Fruit fly (Drosophila melanogaster) whole organism, wandering third instar larva: ENCODE results near the gene mbt.

ENCODE experiments used
- CG32264 ChIP-seq: fragments of 200-800 bp; sonication (Bioruptor generic); optimal IDR thresholded peaks from 2 replicates; lab custom pipeline; 2016; ENCODE audit warnings: missing biosample characterization, missing genetic modification characterization
- CG9705 ChIP-seq: fragments of 200-800 bp; sonication (Bioruptor generic); optimal IDR thresholded peaks from 2 replicates; lab custom pipeline; 2018; ENCODE audit warnings: missing biosample characterization, mild to moderate bottlenecking, missing genetic modification characterization
- Dfd ChIP-seq: fragments of >200 bp; optimal IDR thresholded peaks from 2 replicates; lab custom pipeline; 2017; ENCODE audit warnings: missing biosample characterization, missing genetic modification characterization
- Dif ChIP-seq: fragments of 200-275, 200-300 bp; sonication (Bioruptor generic); optimal IDR thresholded peaks from 2 replicates; lab custom pipeline; 2018; ENCODE audit warnings: missing biosample characterization, missing genetic modification characterization; ENCODE audit not compliant: partially characterized antibody
- GATAd ChIP-seq: sonication (Bioruptor generic); optimal IDR thresholded peaks from 2 replicates; lab custom pipeline; 2016; ENCODE audit warnings: missing biosample characterization, missing genetic modification characterization
- HLH106 ChIP-seq: fragments of 200-800 bp; optimal IDR thresholded peaks from 3 replicates; lab custom pipeline; 2019; ENCODE audit warnings: missing biosample characterization, mild to moderate bottlenecking, missing genetic modification characterization, moderate library complexity
- Hnf4 ChIP-seq: fragments of 200-800 bp; sonication (Bioruptor generic); optimal IDR thresholded peaks from 2 replicates; lab custom pipeline; 2016; ENCODE audit warnings: missing biosample characterization, mild to moderate bottlenecking, missing genetic modification characterization
- Hr83 ChIP-seq: fragments of 200-300 bp; sonication (Bioruptor generic); optimal IDR thresholded peaks from 2 replicates; lab custom pipeline; 2016; ENCODE audit warnings: missing biosample characterization, mild to moderate bottlenecking, missing genetic modification characterization, moderate library complexity; ENCODE audit not compliant: poor library complexity, severe bottlenecking
- Jra ChIP-seq: sonication (Bioruptor generic); optimal IDR thresholded peaks from 2 replicates; lab custom pipeline; 2016; ENCODE audit warnings: missing biosample characterization, missing genetic modification characterization
- Mio ChIP-seq: sonication (Bioruptor generic); optimal IDR thresholded peaks from 2 replicates; lab custom pipeline; 2016; ENCODE audit warnings: missing biosample characterization, missing genetic modification characterization
- Myc ChIP-seq: fragments of >200 bp; optimal IDR thresholded peaks from 2 replicates; lab custom pipeline; 2017
- N ChIP-seq: fragments of >200 bp; optimal IDR thresholded peaks from 2 replicates; lab custom pipeline; 2018; ENCODE audit warnings: missing biosample characterization, missing external identifiers, missing genetic modification characterization
- Rel ChIP-seq, 2 experiments: fragments of 200-800 bp; sonication (Bioruptor generic) in 1 of 2; optimal IDR thresholded peaks; 2 replicates in 1 of 2; 3 replicates in 1 of 2; lab custom pipeline; 2016 to 2019; ENCODE audit warnings: mild to moderate bottlenecking in 2 of 2, missing biosample characterization in 2 of 2, missing genetic modification characterization in 2 of 2, moderate library complexity in 1 of 2
- Sp1 ChIP-seq: fragments of 200-800 bp; sonication (Bioruptor generic); optimal IDR thresholded peaks from 3 replicates; lab custom pipeline; 2019; ENCODE audit warnings: missing biosample characterization, mild to moderate bottlenecking, missing genetic modification characterization, moderate library complexity
- br ChIP-seq: fragments of 200-800 bp; sonication (Bioruptor generic); optimal IDR thresholded peaks from 2 replicates; lab custom pipeline; 2016; ENCODE audit warnings: missing biosample characterization, missing genetic modification characterization
- dl ChIP-seq, 2 experiments: fragments of 175-275, 200-275 bp in 1 of 2; fragments of 200-275 bp in 1 of 2; sonication (Bioruptor generic); optimal IDR thresholded peaks; lab custom pipeline; 2018; ENCODE audit warnings: mild to moderate bottlenecking in 2 of 2, missing biosample characterization in 2 of 2, missing genetic modification characterization in 2 of 2, moderate library complexity in 2 of 2; ENCODE audit not compliant: partially characterized antibody in 2 of 2, insufficient read depth in 1 of 2
- dmrt93B ChIP-seq: fragments of 200-800 bp; sonication (Bioruptor generic); optimal IDR thresholded peaks from 2 replicates; lab custom pipeline; 2018; ENCODE audit warnings: missing biosample characterization, mild to moderate bottlenecking, missing genetic modification characterization
- foxo ChIP-seq, 2 experiments: fragments of 200-800 bp; sonication (Bioruptor generic); optimal IDR thresholded peaks; 2 replicates in 1 of 2; 3 replicates in 1 of 2; lab custom pipeline; 2016 to 2017; ENCODE audit warnings: missing biosample characterization in 2 of 2, missing genetic modification characterization in 2 of 2
- fru ChIP-seq: fragments of 200-800 bp; sonication (Bioruptor generic); optimal IDR thresholded peaks from 3 replicates; lab custom pipeline; 2016; ENCODE audit warnings: missing biosample characterization, mild to moderate bottlenecking, missing genetic modification characterization
- h ChIP-seq: fragments of 200-800 bp; sonication (Bioruptor generic); optimal IDR thresholded peaks from 3 replicates; lab custom pipeline; 2016; ENCODE audit warnings: missing biosample characterization, mild to moderate bottlenecking, missing genetic modification characterization
- jim ChIP-seq: fragments of 175-275, 200-325 bp; sonication (Bioruptor generic); optimal IDR thresholded peaks from 2 replicates; lab custom pipeline; 2016; ENCODE audit warnings: missing biosample characterization, mild to moderate bottlenecking, missing genetic modification characterization
- lola ChIP-seq: fragments of >200 bp; optimal IDR thresholded peaks from 2 replicates; lab custom pipeline; 2017; ENCODE audit warnings: missing biosample characterization, missing genetic modification characterization
- pan ChIP-seq: fragments of >200 bp; optimal IDR thresholded peaks from 2 replicates; lab custom pipeline; 2017
- psq ChIP-seq: fragments of 200-800 bp; sonication (Bioruptor generic); optimal IDR thresholded peaks from 3 replicates; lab custom pipeline; 2017; ENCODE audit warnings: missing biosample characterization, mild to moderate bottlenecking, missing genetic modification characterization, moderate library complexity
- sage ChIP-seq: fragments of 200-800 bp; sonication (Bioruptor generic); optimal IDR thresholded peaks from 2 replicates; lab custom pipeline; 2016; ENCODE audit warnings: missing biosample characterization, mild to moderate bottlenecking, missing genetic modification characterization
- sv ChIP-seq: fragments of 200-800 bp; sonication (Bioruptor generic); optimal IDR thresholded peaks from 3 replicates; lab custom pipeline; 2016; ENCODE audit warnings: missing biosample characterization, missing genetic modification characterization
- tai ChIP-seq: sonication (Bioruptor generic); optimal IDR thresholded peaks from 2 replicates; lab custom pipeline; 2016; ENCODE audit warnings: missing biosample characterization, missing genetic modification characterization
- usp ChIP-seq: fragments of >200 bp; optimal IDR thresholded peaks from 2 replicates; lab custom pipeline; 2017; ENCODE audit warnings: missing biosample characterization, missing genetic modification characterization
- woc ChIP-seq: sonication (Bioruptor generic); optimal IDR thresholded peaks from 2 replicates; lab custom pipeline; 2016; ENCODE audit warnings: missing biosample characterization, mild to moderate bottlenecking, missing genetic modification characterization

The mbt gene

DNA sequence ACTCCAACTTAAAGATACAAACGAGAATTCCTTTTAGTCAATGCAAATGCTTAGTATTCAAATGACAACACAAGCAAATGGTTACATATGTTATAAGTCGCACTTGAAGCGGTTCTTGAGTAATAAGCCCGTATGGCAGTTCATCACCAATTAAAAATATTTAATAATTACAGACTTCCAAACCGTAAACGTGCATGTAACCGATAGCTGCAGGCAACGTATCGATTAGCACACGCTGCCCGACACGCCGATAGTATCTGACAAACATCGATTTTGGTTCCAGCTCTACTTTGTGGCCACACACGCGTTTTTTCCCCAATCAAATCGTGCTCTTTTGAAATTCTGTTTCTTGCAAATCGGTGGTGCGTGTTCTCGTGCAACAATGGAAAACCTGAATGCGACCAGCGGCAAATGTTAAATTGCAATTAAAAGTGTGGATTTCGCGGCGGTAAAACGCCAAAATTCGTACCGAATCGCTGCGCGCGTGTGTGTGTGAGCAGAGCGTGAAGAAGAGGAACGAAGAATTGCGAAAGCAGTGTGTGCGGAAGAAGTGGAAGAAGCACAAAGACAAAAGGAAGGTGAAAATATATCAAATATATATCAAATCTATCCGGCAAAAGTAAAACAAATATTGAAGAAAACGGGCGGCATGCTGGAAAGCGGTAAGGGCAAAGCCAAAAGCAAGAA is 11.4 kb upstream of the mbt start, which contains the start of the genes CG9784 and Nup153:
Gene CG9784, minus strand, starts transcription at position 238 of the 687 bp plus-strand sequence.
Gene Nup153, plus strand, starts transcription at position 264 of the 687 bp plus-strand sequence.
- peak; percentile 40 for TF ChIP-seq Myc (lab: Kevin White, UChicago)
- no peak for TF ChIP-seq Rel (GFP tag; optimal IDR thresholded peaks at IDR 0.05; lab: Kevin White, UChicago)
- TF ChIP-seq Rel (tag; optimal IDR thresholded peaks at IDR 0.05; lab: Kevin White, UChicago): peak; percentile 60
- TF ChIP-seq foxo (GFP tag; optimal IDR thresholded peaks at IDR 0.05; lab: Kevin White, UChicago): no peak
- TF ChIP-seq sv (GFP tag; lab: Kevin White, UChicago): no peak

DNA sequence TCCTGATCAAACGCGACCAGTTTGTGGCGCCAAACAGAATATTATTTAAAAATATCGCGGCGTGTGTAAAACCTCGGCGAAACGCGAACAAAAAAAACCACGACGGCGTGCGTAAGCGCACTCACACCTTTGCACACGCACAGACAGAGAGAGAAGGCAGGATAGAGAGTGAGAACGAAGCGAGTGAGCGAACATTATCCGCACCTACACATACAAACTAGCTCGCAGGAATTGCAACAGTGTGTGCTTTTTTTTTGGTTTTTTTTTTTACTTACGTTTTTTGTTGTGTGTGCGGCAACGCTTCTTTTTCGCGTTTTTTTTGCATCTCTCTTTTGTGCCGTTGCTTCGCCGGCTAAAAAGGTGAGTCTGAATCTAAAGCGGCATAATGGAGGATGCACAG is 10.7 kb upstream of the mbt start:
- TF ChIP-seq N: peak; percentile 40
- peak; percentile 91 for TF ChIP-seq Sp1 (GFP tag; lab: Kevin White, UChicago)
- TF ChIP-seq sage (GFP tag; lab: Kevin White, UChicago): peak; percentile 10
- no peak for TF ChIP-seq Hnf4
- TF ChIP-seq h (GFP tag; lab: Kevin White, UChicago): peak; percentile 30
- TF ChIP-seq Dfd: no peak
- no peak for TF ChIP-seq usp (GFP tag; lab: Kevin White, UChicago)
- peak; percentile 98 for TF ChIP-seq Rel (GFP tag; optimal IDR thresholded peaks at IDR 0.05; lab: Kevin White, UChicago)
- TF ChIP-seq Rel (tag; optimal IDR thresholded peaks at IDR 0.05; lab: Kevin White, UChicago): peak; percentile 56
- TF ChIP-seq jim (GFP tag; lab: Kevin White, UChicago): peak; percentile 97
- TF ChIP-seq Jra (GFP tag; lab: Kevin White, UChicago): peak; percentile 2
- no peak for TF ChIP-seq Myc (lab: Kevin White, UChicago)
- peak; percentile 74 for TF ChIP-seq CG32264 (GFP tag; lab: Kevin White, UChicago)
- TF ChIP-seq dmrt93B (GFP tag; lab: Kevin White, UChicago): no peak
- TF ChIP-seq lola: no peak
- no peak for TF ChIP-seq Mio (GFP tag; lab: Kevin White, UChicago)
- peak; percentile 31 for TF ChIP-seq CG9705 (GFP tag; lab: Kevin White, UChicago)
- TF ChIP-seq foxo (GFP tag; optimal IDR thresholded peaks at IDR 0.05; lab: Kevin White, UChicago): peak in 1 of 2 experiments; percentile 85
- no peak for TF ChIP-seq sv (GFP tag; lab: Kevin White, UChicago)
- peak; percentile 16 for TF ChIP-seq fru
- no peak for TF ChIP-seq GATAd (GFP tag; lab: Kevin White, UChicago)
- peak in 1 of 2 experiments; percentile 58 for TF ChIP-seq dl (GFP tag; optimal IDR thresholded peaks at IDR 0.05; lab: Kevin White, UChicago; ENCODE audit: insufficient read depth in 1 of 2, partially characterized antibody in 2 of 2)
- TF ChIP-seq Hr83 (GFP tag; lab: Kevin White, UChicago): peak; percentile 71
- TF ChIP-seq tai (GFP tag; lab: Kevin White, UChicago): no peak
- no peak for TF ChIP-seq woc (GFP tag; lab: Kevin White, UChicago)
- TF ChIP-seq pan (lab: Kevin White, UChicago): no peak
- TF ChIP-seq br (GFP tag; lab: Kevin White, UChicago): no peak
- peak; percentile 58 for TF ChIP-seq Dif (GFP tag; lab: Kevin White, UChicago)
- peak; percentile 87 for TF ChIP-seq psq (GFP tag; lab: Kevin White, UChicago)
- TF ChIP-seq HLH106 (tag; lab: Kevin White, UChicago): no peak
- TF ChIP-seq, all 38 proteins: peak for 15

DNA sequence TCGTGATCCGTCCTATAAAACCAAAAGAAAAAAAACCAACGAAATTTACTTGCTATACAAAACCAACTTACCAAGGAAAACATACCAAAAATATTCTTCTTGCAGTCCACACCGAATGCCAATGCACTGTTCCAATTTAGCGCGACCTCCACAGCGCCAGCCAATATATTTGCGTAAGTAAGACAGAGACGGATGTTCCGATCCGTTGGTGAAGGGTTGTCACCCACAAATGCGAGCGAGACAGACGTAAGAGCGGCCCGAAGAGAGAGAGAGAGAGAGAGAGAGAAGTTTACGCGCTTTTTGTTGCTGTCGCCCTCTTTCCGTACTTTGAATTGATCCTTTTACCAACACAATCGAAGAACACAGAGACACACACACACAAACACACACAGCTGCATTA is 2.7 kb upstream of the mbt start:
- no peak for TF ChIP-seq dl (GFP tag; optimal IDR thresholded peaks at IDR 0.05; lab: Kevin White, UChicago; ENCODE audit: insufficient read depth in 1 of 2, partially characterized antibody in 2 of 2)
- peak; percentile 43 for TF ChIP-seq Dif (GFP tag; lab: Kevin White, UChicago)
- no peak for TF ChIP-seq CG32264 (GFP tag; lab: Kevin White, UChicago)
- TF ChIP-seq pan (lab: Kevin White, UChicago): no peak
- TF ChIP-seq foxo (GFP tag; optimal IDR thresholded peaks at IDR 0.05; lab: Kevin White, UChicago): no peak
- no peak for TF ChIP-seq sv (GFP tag; lab: Kevin White, UChicago)
